Fruit fly (Drosophila melanogaster): ENCODE data around the gene vrs.

Gene vrs

DNA sequence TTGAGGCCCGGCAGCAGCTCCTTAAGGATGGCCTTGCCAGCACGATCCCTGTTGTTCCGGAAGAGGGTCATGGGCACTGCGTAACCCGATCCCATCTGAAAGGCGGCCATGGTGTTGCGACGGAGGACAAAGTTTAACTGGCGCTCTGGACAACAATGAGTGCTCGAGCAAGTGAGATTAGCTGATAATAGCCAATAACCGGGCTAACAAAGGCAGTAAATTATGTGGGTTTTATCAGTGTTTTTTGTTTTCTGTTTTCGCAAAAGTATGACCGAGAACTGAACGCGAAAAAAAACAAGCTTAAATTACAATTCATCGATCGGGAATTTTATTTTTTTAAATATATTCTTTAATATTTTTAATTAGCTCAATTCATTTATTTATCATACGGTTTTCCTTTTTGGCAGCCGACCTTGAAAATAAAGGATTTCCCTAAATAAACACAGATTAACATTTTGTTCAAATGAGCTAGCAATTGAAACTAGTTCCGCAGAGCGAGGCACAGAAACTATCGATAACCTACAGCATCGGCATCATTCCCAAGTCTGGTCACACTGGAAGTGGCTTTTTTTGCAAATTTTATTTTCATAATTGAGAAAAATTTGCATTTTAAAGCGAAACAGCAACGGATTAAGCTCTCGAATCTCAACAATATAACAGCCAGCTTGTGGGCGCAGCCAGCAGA lies 34.0 kb upstream of the vrs start, which contains the start of the genes Dip-C and pps:
Gene Dip-C (minus strand): TSS at position 486 of the 685 bp plus-strand sequence.
Gene pps (plus strand): TSS at position 555 of the 685 bp plus-strand sequence.
- TF ChIP-seq CG4617 (GFP tag; optimal IDR thresholded peaks at IDR 0.05; ENCODE audit: borderline replicate concordance) (peak; percentile 85), jigr1 (GFP tag; IDR thresholded peaks at IDR 0.05) (no peak), gro (GFP tag; optimal IDR thresholded peaks at IDR 0.05) (no peak), BtbVII (GFP tag; optimal IDR thresholded peaks at IDR 0.05) (no peak), CG11093 (GFP tag; IDR thresholded peaks at IDR 0.05) (no peak), wek (GFP tag; optimal IDR thresholded peaks at IDR 0.05) (peak; percentile 13), CG2129 (GFP tag; IDR thresholded peaks at IDR 0.05; ENCODE audit: partially characterized antibody) (peak; percentile 40; the same call in 1 of the 2 replicates), nom (GFP tag; optimal IDR thresholded peaks at IDR 0.05) (peak; percentile 43), CoRest (tag; optimal IDR thresholded peaks at IDR 0.05) (peak; percentile 46), dysf (GFP tag; IDR thresholded peaks at IDR 0.05) (no peak), CG14860 (GFP tag; IDR thresholded peaks at IDR 0.05; ENCODE audit: partially characterized antibody) (peak; percentile 35; the same call in 1 of the 3 replicates), CG3995 (GFP tag; optimal IDR thresholded peaks at IDR 0.05) (no peak), fru (optimal IDR thresholded peaks at IDR 0.05) (no peak), HmgZ (tag; optimal IDR thresholded peaks at IDR 0.05) (peak; percentile 12), CG15514 (GFP tag; optimal IDR thresholded peaks at IDR 0.05) (peak; percentile 99), Opbp (GFP tag; IDR thresholded peaks at IDR 0.05; ENCODE audit: partially characterized antibody) (peak; percentile 70), pzg (GFP tag; optimal IDR thresholded peaks at IDR 0.05) (peak; percentile 69), CG3407 (GFP tag; optimal IDR thresholded peaks at IDR 0.05) (no peak), zen2 (GFP tag; IDR thresholded peaks at IDR 0.05; ENCODE audit: partially characterized antibody) (peak; percentile 55; the same call in 2 of the 3 replicates), CG7963 (GFP tag; IDR thresholded peaks at IDR 0.05; ENCODE audit: partially characterized antibody) (peak; percentile 39; the same call in 1 of the 3 replicates), zen (tag; optimal IDR thresholded peaks at IDR 0.05) (peak; percentile 20), insv (GFP tag; optimal IDR thresholded peaks at IDR 0.05) (peak in 1 of 2 experiments; percentile 22), her (GFP tag; optimal IDR thresholded peaks at IDR 0.05) (no peak), CG7556 (GFP tag; optimal IDR thresholded peaks at IDR 0.05) (no peak), MESR4 (GFP tag; optimal IDR thresholded peaks at IDR 0.05) (peak; percentile 49), pan (optimal IDR thresholded peaks at IDR 0.05) (no peak), pan (GFP tag; optimal IDR thresholded peaks at IDR 0.05 in 1 of 2, IDR thresholded peaks at IDR 0.05 in 1 of 2) (peak in 1 of 2 experiments; percentile 9), mirr (GFP tag; optimal IDR thresholded peaks at IDR 0.05) (peak; percentile 23), sug (tag; optimal IDR thresholded peaks at IDR 0.05) (no peak), seq (GFP tag; IDR thresholded peaks at IDR 0.05) (no peak), CG14710 (tag; optimal IDR thresholded peaks at IDR 0.05) (peak; percentile 58), gcm (GFP tag; optimal IDR thresholded peaks at IDR 0.05) (peak; percentile 60), CG12071 (GFP tag; optimal IDR thresholded peaks at IDR 0.05) (no peak), sd (tag; optimal IDR thresholded peaks at IDR 0.05) (no peak), CG12659 (GFP tag; optimal IDR thresholded peaks at IDR 0.05) (peak; percentile 63), CG11560 (tag; IDR thresholded peaks at IDR 0.05) (no peak), HLH4C (GFP tag; IDR thresholded peaks at IDR 0.05; ENCODE audit: partially characterized antibody) (peak; percentile 68; the same call in 2 of the 3 replicates), Nf-YC (tag; optimal IDR thresholded peaks at IDR 0.05) (no peak), CG1792 (GFP tag; optimal IDR thresholded peaks at IDR 0.05) (no peak), CG42726 (GFP tag; IDR thresholded peaks at IDR 0.05; ENCODE audit: partially characterized antibody) (peak; percentile 52; the same call in 1 of the 2 replicates), tll (GFP tag; optimal IDR thresholded peaks at IDR 0.05) (no peak), danr (GFP tag; IDR thresholded peaks at IDR 0.05) (no peak), CG12219 (GFP tag; optimal IDR thresholded peaks at IDR 0.05) (no peak), CG8089 (GFP tag; optimal IDR thresholded peaks at IDR 0.05) (no peak), mld (GFP tag; IDR thresholded peaks at IDR 0.05; ENCODE audit: partially characterized antibody) (no peak), Ssrp (tag; optimal IDR thresholded peaks at IDR 0.05) (no peak), Scr (GFP tag; IDR thresholded peaks at IDR 0.05; ENCODE audit: partially characterized antibody) (peak; percentile 76), Nf-YA (GFP tag; IDR thresholded peaks at IDR 0.05) (no peak)
